Fruit fly (Drosophila melanogaster) whole organism, embryonic: ENCODE results near the gene mRpL39.

Source experiments
- CG1832 ChIP-seq: fragments of 200-800 bp; sonication (Bioruptor generic); optimal IDR thresholded peaks from 2 replicates; lab custom pipeline; 2017; ENCODE audit warnings: missing biosample characterization, mild to moderate bottlenecking, missing genetic modification characterization, inconsistent platforms
- ewg ChIP-seq: fragments of 200-800 bp; sonication (Bioruptor generic); optimal IDR thresholded peaks from 3 replicates; lab custom pipeline; 2017; ENCODE audit warnings: mild to moderate bottlenecking, missing biosample characterization, missing genetic modification reagents, missing genetic modification characterization

DNA sequence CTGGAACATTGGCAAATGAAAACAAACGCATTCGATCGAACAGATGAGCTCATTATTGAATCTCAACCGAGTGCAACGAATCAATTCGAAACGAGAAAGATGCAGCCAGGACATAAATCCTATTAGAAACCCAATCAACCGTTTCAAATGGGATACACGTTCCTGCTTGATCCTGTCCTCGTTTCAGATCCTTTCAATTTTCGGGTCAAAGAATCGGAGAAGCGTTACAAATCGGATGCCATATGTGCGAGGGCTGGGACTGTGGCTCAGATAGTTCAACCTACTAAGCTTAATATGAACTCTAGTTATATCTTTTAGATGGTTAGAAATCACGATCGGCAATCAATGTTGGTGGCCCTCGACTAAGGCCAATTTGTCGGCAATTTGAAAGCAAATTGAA is 49.5 kb downstream of the mRpL39 start:
- TF ChIP-seq ewg (GFP tag; lab: Kevin White, UChicago) (no peak), CG1832 (GFP tag; lab: Kevin White, UChicago) (no peak)
